Fruit fly (Drosophila melanogaster) whole organism, embryonic: ENCODE data around the gene CG42232.

Source experiments
- CG11696 ChIP-seq: fragments of 200-800 bp; sonication (Bioruptor generic); IDR thresholded peaks from 2 replicates; pipeline ENCODE4 v1.3.6; 2022; ENCODE audit warnings: missing biosample characterization, missing genetic modification characterization
- CG13775 ChIP-seq: fragments of 200-800 bp; sonication (Bioruptor generic); optimal IDR thresholded peaks from 3 replicates; lab custom pipeline; 2017; ENCODE audit warnings: missing biosample characterization, mild to moderate bottlenecking, missing genetic modification characterization
- CG14965 ChIP-seq: fragments of 200-800 bp; sonication (Bioruptor generic); optimal IDR thresholded peaks from 2 replicates; lab custom pipeline; 2016; ENCODE audit warnings: missing biosample characterization, missing genetic modification characterization, borderline replicate concordance
- CG15696 ChIP-seq: fragments of 200-800 bp; sonication (Bioruptor generic); optimal IDR thresholded peaks from 2 replicates; lab custom pipeline; 2019; ENCODE audit warnings: missing biosample characterization, mild to moderate bottlenecking, missing genetic modification characterization, moderate library complexity
- CG16815 ChIP-seq: fragments of 200-800 bp; sonication (Bioruptor generic); optimal IDR thresholded peaks from 3 replicates; lab custom pipeline; 2017; ENCODE audit warnings: missing biosample characterization, mild to moderate bottlenecking, missing genetic modification characterization
- CG17802 ChIP-seq: fragments of 200-800 bp; sonication (Bioruptor generic); optimal IDR thresholded peaks from 2 replicates; lab custom pipeline; 2018; ENCODE audit warnings: missing biosample characterization, mild to moderate bottlenecking, missing genetic modification characterization, moderate library complexity
- CG18599 ChIP-seq: fragments of 200-800 bp; sonication (Bioruptor generic); optimal IDR thresholded peaks from 3 replicates; lab custom pipeline; 2017; ENCODE audit warnings: missing biosample characterization, missing genetic modification characterization, mild to moderate bottlenecking, moderate library complexity, missing genetic modification reagents
- CG2712 ChIP-seq: fragments of 200-800 bp; optimal IDR thresholded peaks from 3 replicates; lab custom pipeline; 2019; ENCODE audit warnings: missing biosample characterization, mild to moderate bottlenecking, missing genetic modification characterization, moderate library complexity
- CG2875 ChIP-seq: fragments of 200-800 bp; sonication (Bioruptor generic); optimal IDR thresholded peaks from 2 replicates; lab custom pipeline; 2017; ENCODE audit warnings: missing biosample characterization, mild to moderate bottlenecking, missing genetic modification characterization, missing genetic modification reagents
- CG31388 ChIP-seq: fragments of 200-800 bp; sonication (Bioruptor generic); optimal IDR thresholded peaks from 2 replicates; lab custom pipeline; 2016; ENCODE audit warnings: missing biosample characterization, missing genetic modification characterization
- CG32532 ChIP-seq: fragments of 200-800 bp; sonication (Bioruptor generic); IDR thresholded peaks from 2 replicates; pipeline ENCODE4 v1.3.6; 2022; ENCODE audit warnings: missing biosample characterization, missing genetic modification characterization
- CG33557 ChIP-seq: fragments of 200-800 bp; sonication (Bioruptor generic); optimal IDR thresholded peaks from 2 replicates; lab custom pipeline; 2019; ENCODE audit warnings: missing biosample characterization, mild to moderate bottlenecking, missing genetic modification characterization, moderate library complexity
- CG3847 ChIP-seq: fragments of 200-800 bp; sonication (Bioruptor generic); IDR thresholded peaks from 2 replicates; pipeline ENCODE4 v1.3.6; 2022; ENCODE audit warnings: missing biosample characterization, missing genetic modification characterization
- CG4707 ChIP-seq: fragments of 200-800 bp; sonication (Bioruptor generic); optimal IDR thresholded peaks from 2 replicates; lab custom pipeline; 2018; ENCODE audit warnings: missing biosample characterization, mild to moderate bottlenecking, missing genetic modification characterization, moderate library complexity
- CG5245 ChIP-seq: fragments of 200-800 bp; sonication (Bioruptor generic); optimal IDR thresholded peaks from 3 replicates; lab custom pipeline; 2016; ENCODE audit warnings: missing biosample characterization, missing genetic modification characterization
- CG6272 ChIP-seq: fragments of 200-800 bp; sonication (Bioruptor generic); IDR thresholded peaks from 2 replicates; pipeline ENCODE4 v1.3.6; 2022; ENCODE audit warnings: missing biosample characterization, missing genetic modification characterization
- CG6765 ChIP-seq: fragments of 200-800 bp; sonication (Bioruptor generic); optimal IDR thresholded peaks from 3 replicates; lab custom pipeline; 2017; ENCODE audit warnings: missing biosample characterization, mild to moderate bottlenecking, missing genetic modification characterization
- CG9215 ChIP-seq: fragments of 200-800 bp; sonication (Bioruptor generic); IDR thresholded peaks from 2 replicates; pipeline ENCODE4 v1.3.6; 2022; ENCODE audit warnings: missing biosample characterization, missing genetic modification characterization
- Dip3 ChIP-seq: fragments of 200-800 bp; sonication (Bioruptor generic); optimal IDR thresholded peaks from 3 replicates; lab custom pipeline; 2016; ENCODE audit warnings: missing biosample characterization, missing genetic modification characterization
- Doc2 ChIP-seq: fragments of 200-800 bp; sonication (Bioruptor generic); IDR thresholded peaks from 2 replicates; pipeline ENCODE4 v1.3.6; 2022; ENCODE audit warnings: missing biosample characterization, missing genetic modification characterization
- Ets65A ChIP-seq: fragments of 200-800 bp; sonication (Bioruptor generic); peaks from one replicate; lab custom pipeline; 2016; ENCODE audit warnings: missing biosample characterization, missing genetic modification characterization
- Ets97D ChIP-seq: fragments of 200-800 bp; sonication (Bioruptor generic); optimal IDR thresholded peaks from 3 replicates; lab custom pipeline; 2016; ENCODE audit warnings: missing biosample characterization, missing genetic modification characterization
- Gug ChIP-seq: fragments of 200-800 bp; sonication (Bioruptor generic); IDR thresholded peaks from 4 replicates; pipeline ENCODE4 v1.3.6; 2022; ENCODE audit warnings: missing biosample characterization, missing genetic modification characterization
- HLH3B ChIP-seq: fragments of 200-800 bp; sonication (Bioruptor generic); IDR thresholded peaks from 2 replicates; pipeline ENCODE4 v1.3.6; 2022; ENCODE audit warnings: missing biosample characterization, missing genetic modification characterization
- HLH4C ChIP-seq: fragments of 200-800 bp; sonication (Bioruptor generic); IDR thresholded peaks from 3 replicates; pipeline ENCODE4 v1.3.6; 2022; ENCODE audit warnings: missing biosample characterization, missing genetic modification characterization; ENCODE audit not compliant: partially characterized antibody
- HmgD ChIP-seq: fragments of 200-800 bp; sonication (Bioruptor generic); optimal IDR thresholded peaks from 3 replicates; lab custom pipeline; 2016; ENCODE audit warnings: missing biosample characterization, missing genetic modification characterization
- Med ChIP-seq: fragments of 200-800 bp; sonication (Bioruptor generic); peaks from one replicate; lab custom pipeline; 2016; ENCODE audit warnings: missing biosample characterization, missing genetic modification characterization, mild to moderate bottlenecking, inconsistent platforms, moderate library complexity
- Oaz ChIP-seq: fragments of 200-800 bp; sonication (Bioruptor generic); IDR thresholded peaks from 2 replicates; pipeline ENCODE4 v1.3.6; 2022; ENCODE audit warnings: missing biosample characterization, missing genetic modification characterization
- Pdp1 ChIP-seq, 2 experiments: fragments of 200-800 bp; sonication (Bioruptor generic); optimal IDR thresholded peaks; 3 replicates each; lab custom pipeline; 2016; ENCODE audit warnings: missing biosample characterization in 2 of 2, missing genetic modification characterization in 2 of 2, mild to moderate bottlenecking in 1 of 2, moderate library complexity in 1 of 2
- Rx ChIP-seq: fragments of 200-800 bp; sonication (Bioruptor generic); IDR thresholded peaks from 2 replicates; pipeline ENCODE4 v1.3.6; 2022; ENCODE audit warnings: missing biosample characterization, missing genetic modification characterization
- Sox102F ChIP-seq: fragments of 200-800 bp; sonication (Bioruptor generic); optimal IDR thresholded peaks from 2 replicates; lab custom pipeline; 2018; ENCODE audit warnings: missing biosample characterization, mild to moderate bottlenecking, missing genetic modification characterization, moderate library complexity
- Usf ChIP-seq: fragments of 200-800 bp; sonication (Bioruptor generic); optimal IDR thresholded peaks from 2 replicates; lab custom pipeline; 2017; ENCODE audit warnings: missing genotype, missing biosample characterization, missing genetic modification characterization
- ci ChIP-seq: fragments of 200-800 bp; sonication (Bioruptor generic); IDR thresholded peaks from 3 replicates; pipeline ENCODE4 v1.3.6; 2022; ENCODE audit warnings: missing biosample characterization, missing genetic modification characterization
- crol ChIP-seq: fragments of 200-800 bp; sonication (Bioruptor generic); IDR thresholded peaks from 2 replicates; pipeline ENCODE4 v1.3.6; 2022; ENCODE audit warnings: missing biosample characterization, missing genetic modification characterization
- cwo ChIP-seq: fragments of 200-800 bp; sonication (Bioruptor generic); optimal IDR thresholded peaks from 3 replicates; lab custom pipeline; 2017; ENCODE audit warnings: missing biosample characterization, missing genetic modification characterization, mild to moderate bottlenecking, moderate library complexity, missing genetic modification reagents
- dan ChIP-seq: fragments of 200-800 bp; sonication (Bioruptor generic); IDR thresholded peaks from 2 replicates; pipeline ENCODE4 v1.3.6; 2022; ENCODE audit warnings: missing biosample characterization, missing genetic modification characterization
- dmrt11E ChIP-seq: fragments of 200-800 bp; sonication (Bioruptor generic); optimal IDR thresholded peaks from 3 replicates; lab custom pipeline; 2018; ENCODE audit warnings: missing biosample characterization, mild to moderate bottlenecking, missing genetic modification characterization, moderate library complexity
- eyg ChIP-seq: fragments of 200-800 bp; sonication (Bioruptor generic); optimal IDR thresholded peaks from 3 replicates; lab custom pipeline; 2016; ENCODE audit warnings: missing biosample characterization, missing genetic modification characterization
- inv ChIP-seq: fragments of 200-800 bp; sonication (Bioruptor generic); IDR thresholded peaks from 2 replicates; pipeline ENCODE4 v1.3.6; 2022; ENCODE audit warnings: missing biosample characterization, missing genetic modification characterization; ENCODE audit not compliant: partially characterized antibody
- kah ChIP-seq: fragments of 200-800 bp; sonication (Bioruptor generic); optimal IDR thresholded peaks from 2 replicates; lab custom pipeline; 2018; ENCODE audit warnings: missing biosample characterization, mild to moderate bottlenecking, missing genetic modification characterization
- mirr ChIP-seq: fragments of 200-800 bp; sonication (Bioruptor generic); optimal IDR thresholded peaks from 3 replicates; lab custom pipeline; 2018; ENCODE audit warnings: missing biosample characterization, mild to moderate bottlenecking, missing genetic modification characterization
- otp ChIP-seq: fragments of 200-800 bp; sonication (Bioruptor generic); IDR thresholded peaks from 3 replicates; pipeline ENCODE4, ENCODE4 v1.3.6; 2022; ENCODE audit warnings: missing biosample characterization, missing genetic modification characterization
- pita ChIP-seq: fragments of 200-800 bp; sonication (Bioruptor generic); optimal IDR thresholded peaks from 2 replicates; lab custom pipeline; 2017; ENCODE audit warnings: missing biosample characterization, mild to moderate bottlenecking, missing genetic modification characterization
- schlank ChIP-seq: fragments of 200-800 bp; sonication (Bioruptor generic); optimal IDR thresholded peaks from 2 replicates; lab custom pipeline; 2018; ENCODE audit warnings: missing biosample characterization, mild to moderate bottlenecking, missing genetic modification characterization
- slbo ChIP-seq: fragments of 200-800 bp; sonication (Bioruptor generic); IDR thresholded peaks from 2 replicates; pipeline ENCODE4 v1.3.6; 2022; ENCODE audit warnings: missing biosample characterization, missing genetic modification characterization
- stc ChIP-seq: fragments of 200-800 bp; sonication (Bioruptor generic); IDR thresholded peaks from 2 replicates; pipeline ENCODE4 v1.3.6; 2022; ENCODE audit warnings: missing biosample characterization, missing genetic modification characterization
- tio ChIP-seq: fragments of 200-800 bp; sonication (Bioruptor generic); optimal IDR thresholded peaks from 2 replicates; lab custom pipeline; 2017; ENCODE audit warnings: missing biosample characterization, missing genetic modification characterization, inconsistent platforms
- usp ChIP-seq: fragments of >200 bp; optimal IDR thresholded peaks from 2 replicates; lab custom pipeline; 2017; ENCODE audit warnings: missing biosample characterization, missing genetic modification characterization
- z ChIP-seq: fragments of 200-800 bp; sonication (Bioruptor generic); IDR thresholded peaks from 3 replicates; pipeline ENCODE4 v1.3.6; 2022; ENCODE audit warnings: missing biosample characterization, missing genetic modification characterization

CG42232 gene

DNA sequence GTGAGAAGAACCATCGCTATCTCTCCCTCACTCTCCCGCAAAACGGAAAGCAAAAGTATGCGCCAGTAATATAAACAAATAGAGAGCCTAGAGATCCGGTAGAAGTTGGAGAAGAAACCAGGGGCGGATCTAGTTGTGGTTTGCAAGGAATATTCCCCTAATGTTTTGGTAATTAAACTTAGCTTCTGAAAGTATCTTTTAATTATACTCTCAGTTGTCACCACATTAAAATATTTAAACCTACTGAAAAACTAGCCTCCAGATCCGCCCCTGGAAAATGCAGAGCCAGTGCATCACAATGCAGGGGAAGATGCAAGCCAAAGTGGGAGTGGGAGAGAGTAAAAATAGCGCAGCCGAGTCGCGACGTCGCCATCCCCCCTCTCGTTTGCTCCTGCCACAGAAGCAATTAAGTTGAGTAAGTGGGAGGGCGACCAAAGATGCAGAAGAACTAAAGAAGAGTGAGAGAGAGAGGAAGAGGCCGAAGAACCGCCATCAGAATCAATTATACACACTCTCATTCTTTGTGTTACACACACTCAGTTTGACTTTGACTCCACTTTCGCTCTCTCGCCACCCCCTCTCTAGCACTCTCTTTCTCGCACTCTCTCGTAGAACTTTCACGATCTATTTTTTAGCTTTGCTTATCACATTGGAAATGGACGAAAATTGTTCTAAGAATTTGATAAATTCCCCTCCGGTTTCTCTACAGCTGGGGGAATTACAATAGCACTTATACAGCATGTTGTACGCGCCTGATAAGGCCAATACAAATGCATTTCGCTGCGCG, 20.1 kb downstream of the CG42232 start (continued):
- peak; percentile 90 for TF ChIP-seq kah (GFP tag; lab: Kevin White, UChicago)
- peak; percentile 78 for TF ChIP-seq Dip3 (GFP tag; lab: Kevin White, UChicago)
- peak; percentile 46 for TF ChIP-seq mirr (GFP tag; lab: Kevin White, UChicago)
- peak; percentile 98 for TF ChIP-seq CG33557 (GFP tag; lab: Kevin White, UChicago)
- TF ChIP-seq schlank (tag; lab: Kevin White, UChicago), result peak; percentile 71
- peak; percentile 97 for TF ChIP-seq CG15696 (tag; lab: Kevin White, UChicago)
- no peak for TF ChIP-seq pita
- TF ChIP-seq HLH4C (GFP tag; lab: Robert Waterston, UW), result peak; percentile 67
- TF ChIP-seq Ets97D (GFP tag; lab: Kevin White, UChicago), result peak; percentile 74
- peak; percentile 72 for TF ChIP-seq CG13775
- peak; percentile 96 for TF ChIP-seq CG5245 (GFP tag; lab: Kevin White, UChicago)
- peak; percentile 87 for TF ChIP-seq CG31388 (GFP tag; lab: Kevin White, UChicago)
- peak; percentile 77 for TF ChIP-seq CG11696 (GFP tag; lab: Robert Waterston, UW)
- 0 out of 2 replicates have a peak, but pooled peaks have one; percentile 6 for TF ChIP-seq Oaz (GFP tag; lab: Robert Waterston, UW)
- TF ChIP-seq CG14965 (GFP tag; lab: Kevin White, UChicago), result peak; percentile 73
- TF ChIP-seq usp (GFP tag; lab: Kevin White, UChicago), result no peak
- TF ChIP-seq HLH3B, result peak; percentile 97
- peak; percentile 90 for TF ChIP-seq CG4707
- peak; percentile 82 for TF ChIP-seq eyg (GFP tag; lab: Kevin White, UChicago)
- TF ChIP-seq CG6272 (GFP tag; lab: Robert Waterston, UW), result peak; percentile 91
- peak; percentile 87 for TF ChIP-seq CG9215 (GFP tag; lab: Robert Waterston, UW)
- TF ChIP-seq CG32532 (GFP tag; lab: Robert Waterston, UW), result peak; percentile 90
- TF ChIP-seq stc, result peak; percentile 89
- TF ChIP-seq Rx (GFP tag; lab: Robert Waterston, UW), result peak; percentile 95
- peak; percentile 80 for TF ChIP-seq Doc2 (GFP tag; lab: Robert Waterston, UW)
- peak; percentile 82 for TF ChIP-seq HmgD
- TF ChIP-seq CG16815 (GFP tag; lab: Kevin White, UChicago), result peak; percentile 96
- TF ChIP-seq Usf (GFP tag; lab: Kevin White, UChicago), result peak; percentile 92
- TF ChIP-seq Med (GFP tag; lab: Kevin White, UChicago), result peak; percentile 99
- peak; percentile 97 for TF ChIP-seq Sox102F
- peak; percentile 73 for TF ChIP-seq cwo (GFP tag; lab: Kevin White, UChicago)
- TF ChIP-seq CG17802 (tag; lab: Kevin White, UChicago), result peak; percentile 92
- TF ChIP-seq dan (GFP tag; lab: Robert Waterston, UW), result peak; percentile 96
- TF ChIP-seq Gug (GFP tag; lab: Robert Waterston, UW), result peak; percentile 97
- peak; percentile 65; the same call in 1 of the 2 replicates for TF ChIP-seq inv (GFP tag; lab: Robert Waterston, UW)
- TF ChIP-seq CG6765 (GFP tag; lab: Kevin White, UChicago), result no peak
- peak; percentile 98 for TF ChIP-seq ci (GFP tag; lab: Robert Waterston, UW)
- TF ChIP-seq Pdp1 (GFP tag; optimal IDR thresholded peaks at IDR 0.05; lab: Kevin White, UChicago), result peak; percentile 91 to 95
- peak; percentile 93 for TF ChIP-seq CG2875 (GFP tag; lab: Kevin White, UChicago)
- peak; percentile 96 for TF ChIP-seq CG2712
- peak; percentile 90 for TF ChIP-seq z (GFP tag; lab: Robert Waterston, UW)
- TF ChIP-seq CG18599, result peak; percentile 83
- TF ChIP-seq Ets65A, result peak; percentile 100
- peak; percentile 90 for TF ChIP-seq crol (GFP tag; lab: Robert Waterston, UW)
- peak; percentile 97 for TF ChIP-seq otp (GFP tag; lab: Robert Waterston, UW)
- TF ChIP-seq slbo, result peak; percentile 93
- peak; percentile 96 for TF ChIP-seq dmrt11E (tag; lab: Kevin White, UChicago)
- TF ChIP-seq CG3847 (GFP tag; lab: Robert Waterston, UW), result peak; percentile 79
- TF ChIP-seq tio (GFP tag; lab: Kevin White, UChicago), result no peak
